Worm (Caenorhabditis elegans) whole organism, L2 larva: ENCODE data around the gene fbxa-219.

Experiments
- alr-1 ChIP-seq: fragments of 150-350 bp; optimal IDR thresholded peaks from 2 replicates; lab custom pipeline; 2014; ENCODE audit warnings: missing biosample characterization, missing genetic modification characterization
- ama-1 ChIP-seq: fragments of 150-350 bp; optimal IDR thresholded peaks from 2 replicates; lab custom pipeline; 2018; ENCODE audit warnings: inconsistent platforms
- nhr-11 ChIP-seq: fragments of 150-350 bp; optimal IDR thresholded peaks from 2 replicates; lab custom pipeline; 2014; ENCODE audit warnings: missing biosample characterization, missing genetic modification characterization
- ztf-11 ChIP-seq: sonication (generic microtip); optimal IDR thresholded peaks from 2 replicates; lab custom pipeline; 2017; ENCODE audit warnings: missing biosample characterization, missing genetic modification characterization

DNA sequence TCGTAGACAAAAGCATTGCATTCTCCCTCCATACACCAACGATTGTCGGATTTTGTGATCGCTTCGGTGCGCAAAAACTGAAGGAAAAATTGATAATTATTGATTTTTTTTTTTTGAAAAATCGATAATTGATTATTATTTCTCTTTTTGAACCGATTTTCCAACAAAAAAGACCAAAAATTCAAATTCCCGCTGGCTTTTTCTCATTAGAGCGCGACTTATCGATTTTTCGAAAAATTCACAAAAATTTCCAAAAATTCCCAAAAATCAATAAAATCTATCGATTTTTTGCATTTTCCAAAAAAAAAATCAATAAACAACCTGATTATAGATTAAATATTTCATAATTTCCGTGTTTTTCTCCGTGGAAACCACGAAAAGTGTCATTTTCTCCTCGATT, 37.4 kb downstream of the fbxa-219 start:
- TF ChIP-seq ztf-11 (tag; lab: Kevin White, UChicago) = no peak
- TF ChIP-seq nhr-11 (tag; lab: Kevin White, UChicago) = no peak
- no peak for TF ChIP-seq alr-1 (tag; lab: Kevin White, UChicago)
- no peak for TF ChIP-seq ama-1 (lab: Kevin White, UChicago)
